Worm (Caenorhabditis elegans) whole organism, L3 larva: ENCODE measurements around the gene T24H10.5.

Experiments
- pha-4 ChIP-seq: fragments of 150-350 bp; optimal IDR thresholded peaks from 2 replicates; lab custom pipeline; 2014; ENCODE audit warnings: missing biosample characterization, missing genetic modification reagents, missing genetic modification characterization
- pqm-1 ChIP-seq: fragments of 150-350 bp; optimal IDR thresholded peaks from 2 replicates; lab custom pipeline; 2017; ENCODE audit warnings: missing biosample characterization, missing genetic modification characterization, inconsistent platforms

DNA sequence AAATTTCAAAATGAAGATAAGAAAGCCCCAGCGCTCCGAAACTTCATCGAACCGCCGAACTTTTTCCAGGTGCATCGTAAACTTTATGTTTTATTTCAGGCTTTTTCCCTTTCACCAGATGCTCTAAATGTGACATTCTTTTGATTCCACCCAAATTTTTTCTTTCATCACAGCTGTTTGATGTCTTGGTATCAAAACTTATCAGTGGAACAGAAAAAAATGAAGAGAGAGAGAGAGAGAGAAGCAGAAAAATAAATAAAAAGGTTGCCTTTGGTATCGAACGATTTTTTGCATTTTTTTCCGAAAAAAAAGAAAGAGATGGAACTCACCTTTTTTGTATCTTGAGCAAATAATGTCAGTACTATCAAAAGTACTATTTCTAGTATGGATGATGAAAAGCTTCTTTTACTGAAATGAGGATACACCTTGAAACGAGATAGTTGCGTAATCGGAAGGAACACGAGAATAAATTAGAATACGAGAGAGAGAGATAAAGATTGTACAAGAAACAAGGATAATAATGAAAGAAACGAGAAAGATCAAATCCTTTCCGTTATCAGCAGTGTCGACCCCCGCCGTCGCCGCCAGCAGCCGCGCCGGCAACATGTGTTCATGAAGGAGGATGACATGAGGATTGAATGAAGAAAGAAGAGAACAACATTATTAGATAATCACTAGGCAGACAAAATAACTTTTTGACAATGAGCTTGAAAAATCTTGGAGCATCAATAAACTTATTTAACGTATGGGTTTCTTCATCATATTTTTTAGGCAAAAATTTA is 24.6 kb upstream of the T24H10.5 start:
- peak; percentile 60 for TF ChIP-seq pha-4 (tag; lab: Kevin White, UChicago)
- TF ChIP-seq pqm-1 (tag; lab: Kevin White, UChicago): no peak
